Fruit fly (Drosophila melanogaster): ENCODE data around the gene Eogt.

Gene Eogt

DNA sequence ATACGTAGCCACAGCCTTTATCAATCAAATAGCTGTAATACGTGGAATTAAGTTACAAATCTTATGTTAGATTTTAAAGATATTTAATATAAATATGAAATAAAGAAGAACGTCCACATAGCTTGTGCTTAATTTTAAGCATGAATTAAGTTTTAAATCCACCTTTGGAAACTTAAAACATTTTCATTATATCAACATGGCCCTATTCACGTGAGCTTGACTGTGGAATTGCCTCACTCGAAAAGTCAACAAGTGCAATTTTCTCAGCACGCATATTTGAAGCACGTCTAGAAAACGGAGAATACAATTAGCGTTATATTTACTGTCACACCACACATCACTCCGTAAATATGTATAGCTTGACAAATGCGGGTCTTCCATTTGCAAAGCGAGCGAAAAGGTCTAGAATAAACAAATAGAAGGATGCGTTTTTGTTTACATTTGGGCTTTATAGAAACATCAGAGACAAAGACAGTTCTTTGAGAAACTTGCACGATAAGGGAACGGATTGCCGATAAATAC is 17.2 kb upstream of the Eogt start (continued):
- TF ChIP-seq sr (GFP tag; IDR thresholded peaks at IDR 0.05) (no peak), ash1 (GFP tag; optimal IDR thresholded peaks at IDR 0.05) (no peak), HLH54F (GFP tag; optimal IDR thresholded peaks at IDR 0.05) (peak; percentile 5), Drgx (GFP tag; IDR thresholded peaks at IDR 0.05) (peak; percentile 97), Hsf (GFP tag; optimal IDR thresholded peaks at IDR 0.05) (peak; percentile 60), exex (tag; optimal IDR thresholded peaks at IDR 0.05) (peak; percentile 63), Doc2 (GFP tag; IDR thresholded peaks at IDR 0.05) (no peak), CG43689 (GFP tag; IDR thresholded peaks at IDR 0.05) (no peak), CG14710 (tag; optimal IDR thresholded peaks at IDR 0.05) (peak; percentile 89), Sry-β (GFP tag; optimal IDR thresholded peaks at IDR 0.05) (peak; percentile 33), al (GFP tag; IDR thresholded peaks at IDR 0.05) (peak; percentile 81), CG14965 (GFP tag; optimal IDR thresholded peaks at IDR 0.05; ENCODE audit: borderline replicate concordance) (no peak), CG3407 (GFP tag; optimal IDR thresholded peaks at IDR 0.05) (peak; percentile 81), CG6175 (GFP tag; IDR thresholded peaks at IDR 0.05) (peak; percentile 57; the same call in 1 of the 3 replicates), CG12104 (GFP tag; optimal IDR thresholded peaks at IDR 0.05) (peak; percentile 70), pnt (GFP tag; optimal IDR thresholded peaks at IDR 0.05) (peak; percentile 56), insv (GFP tag; optimal IDR thresholded peaks at IDR 0.05) (peak in 1 of 2 experiments; percentile 58), CG7271 (tag; optimal IDR thresholded peaks at IDR 0.05) (peak; percentile 64), vnd (GFP tag; IDR thresholded peaks at IDR 0.05; ENCODE audit: partially characterized antibody) (no peak), CG31224 (GFP tag; IDR thresholded peaks at IDR 0.05) (peak; percentile 74), CG1603 (tag; optimal IDR thresholded peaks at IDR 0.05) (peak; percentile 70), pan (optimal IDR thresholded peaks at IDR 0.05) (no peak), pan (GFP tag; optimal IDR thresholded peaks at IDR 0.05 in 1 of 2, IDR thresholded peaks at IDR 0.05 in 1 of 2) (peak in 1 of 2 experiments; percentile 89), CG12659 (GFP tag; optimal IDR thresholded peaks at IDR 0.05) (peak; percentile 90), NfI (GFP tag; optimal IDR thresholded peaks at IDR 0.05) (peak; percentile 90), dysf (GFP tag; IDR thresholded peaks at IDR 0.05) (peak; percentile 85), Dref (GFP tag; IDR thresholded peaks at IDR 0.05) (no peak), fd64A (GFP tag; optimal IDR thresholded peaks at IDR 0.05) (peak; percentile 76), Scr (GFP tag; IDR thresholded peaks at IDR 0.05; ENCODE audit: partially characterized antibody) (no peak), CG16813 (GFP tag; IDR thresholded peaks at IDR 0.05; ENCODE audit: partially characterized antibody) (no peak), CG11093 (GFP tag; IDR thresholded peaks at IDR 0.05) (peak; percentile 72), CG9609 (GFP tag; optimal IDR thresholded peaks at IDR 0.05) (peak; percentile 6), MBD-R2 (GFP tag; IDR thresholded peaks at IDR 0.05) (peak; percentile 64), crc (GFP tag; optimal IDR thresholded peaks at IDR 0.05) (peak; percentile 40), Dll (GFP tag; IDR thresholded peaks at IDR 0.05; ENCODE audit: partially characterized antibody) (no peak), gce (GFP tag; IDR thresholded peaks at IDR 0.05) (peak; percentile 55; the same call in 1 of the 3 replicates), CG4854 (GFP tag; optimal IDR thresholded peaks at IDR 0.05) (peak; percentile 67), mirr (GFP tag; optimal IDR thresholded peaks at IDR 0.05) (peak; percentile 64), Six4 (GFP tag; optimal IDR thresholded peaks at IDR 0.05) (peak; percentile 72), row (GFP tag; IDR thresholded peaks at IDR 0.05) (peak; percentile 92), gcm (GFP tag; optimal IDR thresholded peaks at IDR 0.05) (peak; percentile 91), Hr51 (GFP tag; optimal IDR thresholded peaks at IDR 0.05) (peak; percentile 52 to 94), repo (GFP tag; optimal IDR thresholded peaks at IDR 0.05) (peak; percentile 57), CG6813 (GFP tag; optimal IDR thresholded peaks at IDR 0.05) (peak; percentile 87), Fer3 (tag; optimal IDR thresholded peaks at IDR 0.05) (peak; percentile 92), jumu (GFP tag; optimal IDR thresholded peaks at IDR 0.05) (no peak), CG17186 (GFP tag; optimal IDR thresholded peaks at IDR 0.05) (peak; percentile 4), dm (GFP tag; optimal IDR thresholded peaks at IDR 0.05) (no peak), dimm (GFP tag; IDR thresholded peaks at IDR 0.05) (no peak), ewg (GFP tag; optimal IDR thresholded peaks at IDR 0.05) (peak; percentile 65)

Data from whole organism, embryonic.